Fruit fly (Drosophila melanogaster) whole organism, embryonic: ENCODE measurements around the gene CstF50.

Experiments
- Adf1 ChIP-seq: fragments of 200-800 bp; sonication (Bioruptor generic); IDR thresholded peaks from 2 replicates; pipeline ENCODE4 v1.3.6; 2022; ENCODE audit warnings: missing biosample characterization, missing genetic modification characterization
- C15 ChIP-seq: fragments of 200-800 bp; sonication (Bioruptor generic); IDR thresholded peaks from 3 replicates; pipeline ENCODE4 v1.3.6; 2022; ENCODE audit warnings: missing biosample characterization, missing genetic modification characterization
- CG10543 ChIP-seq: fragments of 200-800 bp; sonication (Bioruptor generic); optimal IDR thresholded peaks from 3 replicates; lab custom pipeline; 2017; ENCODE audit warnings: missing biosample characterization, mild to moderate bottlenecking, missing genetic modification characterization, moderate library complexity
- CG11398 ChIP-seq: fragments of 200-800 bp; sonication (Bioruptor generic); optimal IDR thresholded peaks from 2 replicates; lab custom pipeline; 2016; ENCODE audit warnings: missing biosample characterization, missing genetic modification characterization
- CG11504 ChIP-seq: fragments of 200-800 bp; sonication (Bioruptor generic); optimal IDR thresholded peaks from 3 replicates; lab custom pipeline; 2019; ENCODE audit warnings: missing biosample characterization, mild to moderate bottlenecking, missing genetic modification characterization, moderate library complexity
- CG11696 ChIP-seq: fragments of 200-800 bp; sonication (Bioruptor generic); IDR thresholded peaks from 2 replicates; pipeline ENCODE4 v1.3.6; 2022; ENCODE audit warnings: missing biosample characterization, missing genetic modification characterization
- CG15479 ChIP-seq: fragments of 200-800 bp; sonication (Bioruptor generic); optimal IDR thresholded peaks from 3 replicates; lab custom pipeline; 2019; ENCODE audit warnings: missing biosample characterization, mild to moderate bottlenecking, missing genetic modification characterization, moderate library complexity
- CG17359 ChIP-seq: fragments of 200-800 bp; sonication (Bioruptor generic); optimal IDR thresholded peaks from 3 replicates; lab custom pipeline; 2018; ENCODE audit warnings: missing biosample characterization, mild to moderate bottlenecking, missing genetic modification characterization, moderate library complexity
- CG17361 ChIP-seq: fragments of 200-800 bp; sonication (Bioruptor generic); IDR thresholded peaks from 3 replicates; pipeline ENCODE4 v1.3.6; 2022; ENCODE audit warnings: missing biosample characterization, missing genetic modification characterization
- CG2712 ChIP-seq: fragments of 200-800 bp; optimal IDR thresholded peaks from 3 replicates; lab custom pipeline; 2019; ENCODE audit warnings: missing biosample characterization, mild to moderate bottlenecking, missing genetic modification characterization, moderate library complexity
- CG32532 ChIP-seq: fragments of 200-800 bp; sonication (Bioruptor generic); IDR thresholded peaks from 2 replicates; pipeline ENCODE4 v1.3.6; 2022; ENCODE audit warnings: missing biosample characterization, missing genetic modification characterization
- CG4424 ChIP-seq: fragments of 200-800 bp; sonication (Bioruptor generic); optimal IDR thresholded peaks from 3 replicates; lab custom pipeline; 2016; ENCODE audit warnings: missing biosample characterization, missing genetic modification characterization
- CG5180 ChIP-seq: fragments of 200-800 bp; sonication (Bioruptor generic); optimal IDR thresholded peaks from 3 replicates; lab custom pipeline; 2017; ENCODE audit warnings: missing biosample characterization, missing genetic modification characterization, mild to moderate bottlenecking, moderate library complexity, missing genetic modification reagents
- CG8765 ChIP-seq: fragments of 200-800 bp; sonication (Bioruptor generic); IDR thresholded peaks from 2 replicates; pipeline ENCODE4 v1.3.6; 2022; ENCODE audit warnings: missing biosample characterization, missing genetic modification characterization
- D ChIP-seq, 2 experiments: fragments of 200-800 bp in 1 of 2; fragments of >200 bp in 1 of 2; sonication (Bioruptor generic) in 1 of 2; optimal IDR thresholded peaks; 2 replicates in 1 of 2; 3 replicates in 1 of 2; lab custom pipeline; 2017; ENCODE audit warnings: mild to moderate bottlenecking in 1 of 2, missing biosample characterization in 1 of 2, missing genetic modification characterization in 1 of 2, missing genetic modification reagents in 1 of 2
- Deaf1 ChIP-seq: fragments of 200-800 bp; optimal IDR thresholded peaks from 3 replicates; lab custom pipeline; 2019; ENCODE audit warnings: missing biosample characterization, mild to moderate bottlenecking, missing genetic modification characterization, moderate library complexity
- HLHmδ ChIP-seq: fragments of 200-800 bp; sonication (Bioruptor generic); optimal IDR thresholded peaks from 2 replicates; lab custom pipeline; 2018; ENCODE audit warnings: missing biosample characterization, mild to moderate bottlenecking, missing genetic modification characterization, moderate library complexity
- HmgD ChIP-seq: fragments of 200-800 bp; sonication (Bioruptor generic); optimal IDR thresholded peaks from 3 replicates; lab custom pipeline; 2016; ENCODE audit warnings: missing biosample characterization, missing genetic modification characterization
- HmgZ ChIP-seq: fragments of 200-800 bp; sonication (Bioruptor generic); optimal IDR thresholded peaks from 2 replicates; lab custom pipeline; 2018; ENCODE audit warnings: missing biosample characterization, mild to moderate bottlenecking, missing genetic modification characterization
- Jarid2 ChIP-seq: fragments of 200-800 bp; sonication (Bioruptor generic); optimal IDR thresholded peaks from 3 replicates; lab custom pipeline; 2017; ENCODE audit warnings: mild to moderate bottlenecking, missing biosample characterization, missing genetic modification reagents, missing genetic modification characterization
- Kr ChIP-seq: fragments of 200-800 bp; sonication (Bioruptor generic); optimal IDR thresholded peaks from 2 replicates; lab custom pipeline; 2017; ENCODE audit warnings: missing biosample characterization, mild to moderate bottlenecking, missing genetic modification characterization
- Pdp1 ChIP-seq, 2 experiments: fragments of 200-800 bp; sonication (Bioruptor generic); optimal IDR thresholded peaks; 3 replicates each; lab custom pipeline; 2016; ENCODE audit warnings: missing biosample characterization in 2 of 2, missing genetic modification characterization in 2 of 2, mild to moderate bottlenecking in 1 of 2, moderate library complexity in 1 of 2
- Side ChIP-seq: fragments of 200-800 bp; sonication (Bioruptor generic); optimal IDR thresholded peaks from 2 replicates; lab custom pipeline; 2016; ENCODE audit warnings: missing biosample characterization, missing genetic modification characterization
- Sox102F ChIP-seq: fragments of 200-800 bp; sonication (Bioruptor generic); optimal IDR thresholded peaks from 2 replicates; lab custom pipeline; 2018; ENCODE audit warnings: missing biosample characterization, mild to moderate bottlenecking, missing genetic modification characterization, moderate library complexity
- Ssrp ChIP-seq: fragments of 200-800 bp; sonication (Bioruptor generic); optimal IDR thresholded peaks from 2 replicates; lab custom pipeline; 2018; ENCODE audit warnings: missing biosample characterization, mild to moderate bottlenecking, missing genetic modification characterization, moderate library complexity
- chinmo ChIP-seq: fragments of 200-800 bp; sonication (Bioruptor generic); IDR thresholded peaks from 4 replicates; pipeline ENCODE4 v1.3.6; 2022; ENCODE audit warnings: missing biosample characterization, missing genetic modification characterization; ENCODE audit not compliant: partially characterized antibody
- crol ChIP-seq: fragments of 200-800 bp; sonication (Bioruptor generic); IDR thresholded peaks from 2 replicates; pipeline ENCODE4 v1.3.6; 2022; ENCODE audit warnings: missing biosample characterization, missing genetic modification characterization
- fu2 ChIP-seq: fragments of 200-800 bp; sonication (Bioruptor generic); optimal IDR thresholded peaks from 2 replicates; lab custom pipeline; 2016; ENCODE audit warnings: missing biosample characterization, missing genetic modification characterization
- gem ChIP-seq: fragments of 200-800 bp; sonication (Bioruptor generic); optimal IDR thresholded peaks from 2 replicates; lab custom pipeline; 2019; ENCODE audit warnings: missing biosample characterization, mild to moderate bottlenecking, missing genetic modification characterization, moderate library complexity
- grau ChIP-seq: fragments of 200-800 bp; optimal IDR thresholded peaks from 3 replicates; lab custom pipeline; 2019; ENCODE audit warnings: missing biosample characterization, mild to moderate bottlenecking, missing genetic modification characterization, moderate library complexity
- hkb ChIP-seq, 2 experiments: fragments of 200-800 bp in 1 of 2; fragments of >200 bp in 1 of 2; sonication (Bioruptor generic) in 1 of 2; IDR thresholded peaks in 1 of 2; optimal IDR thresholded peaks in 1 of 2; 2 replicates each; pipeline versions ENCODE4 v1.3.6 to Lab custom; 2017 to 2022; ENCODE audit warnings: missing biosample characterization in 1 of 2, missing genetic modification characterization in 1 of 2
- kni ChIP-seq: fragments of 200-800 bp; sonication (Bioruptor generic); optimal IDR thresholded peaks from 3 replicates; lab custom pipeline; 2017; ENCODE audit warnings: mild to moderate bottlenecking, missing biosample characterization, missing genetic modification reagents, missing genetic modification characterization
- lbe ChIP-seq: fragments of 200-800 bp; sonication (Bioruptor generic); optimal IDR thresholded peaks from 2 replicates; lab custom pipeline; 2016; ENCODE audit warnings: missing biosample characterization, mild to moderate bottlenecking, missing genetic modification characterization
- pan ChIP-seq, 4 experiments: fragments of >200 bp in 3 of 4; fragments of 200-800 bp in 1 of 4; sonication (Bioruptor generic) in 1 of 4; optimal IDR thresholded peaks in 3 of 4; IDR thresholded peaks in 1 of 4; 2 replicates each; pipeline versions ENCODE4 v1.3.6 to Lab custom; 2017 to 2022; ENCODE audit warnings: missing biosample characterization in 2 of 4, missing genetic modification characterization in 2 of 4, mixed read lengths in 1 of 4
- pita ChIP-seq: fragments of 200-800 bp; sonication (Bioruptor generic); optimal IDR thresholded peaks from 2 replicates; lab custom pipeline; 2017; ENCODE audit warnings: missing biosample characterization, mild to moderate bottlenecking, missing genetic modification characterization
- ranshi ChIP-seq: fragments of 200-800 bp; sonication (Bioruptor generic); IDR thresholded peaks from 2 replicates; pipeline ENCODE4 v1.3.6; 2022; ENCODE audit warnings: missing biosample characterization, missing genetic modification characterization
- sd ChIP-seq: fragments of 200-800 bp; sonication (Bioruptor generic); optimal IDR thresholded peaks from 3 replicates; lab custom pipeline; 2018; ENCODE audit warnings: missing biosample characterization, mild to moderate bottlenecking, missing genetic modification characterization, moderate library complexity
- ssp ChIP-seq: fragments of 200-800 bp; sonication (Bioruptor generic); IDR thresholded peaks from 2 replicates; pipeline ENCODE4 v1.3.6; 2022; ENCODE audit warnings: missing biosample characterization, missing genetic modification characterization
- stwl ChIP-seq: fragments of 200-800 bp; sonication (Bioruptor generic); optimal IDR thresholded peaks from 3 replicates; lab custom pipeline; 2018; ENCODE audit warnings: missing biosample characterization, mild to moderate bottlenecking, missing genetic modification characterization, moderate library complexity
- twi ChIP-seq: fragments of 200-800 bp; optimal IDR thresholded peaks from 2 replicates; lab custom pipeline; 2019; ENCODE audit warnings: missing biosample characterization, mild to moderate bottlenecking, missing genetic modification characterization, moderate library complexity
- unc-4 ChIP-seq: fragments of 200-800 bp; sonication (Bioruptor generic); IDR thresholded peaks from 2 replicates; pipeline ENCODE4 v1.3.6; 2022; ENCODE audit warnings: missing biosample characterization, missing genetic modification characterization; ENCODE audit not compliant: partially characterized antibody
- unpg ChIP-seq: fragments of 200-800 bp; sonication (Bioruptor generic); optimal IDR thresholded peaks from 3 replicates; lab custom pipeline; 2018; ENCODE audit warnings: missing biosample characterization, mild to moderate bottlenecking, missing genetic modification characterization, moderate library complexity
- vvl ChIP-seq: fragments of 200-800 bp; sonication (Bioruptor generic); IDR thresholded peaks from 2 replicates; pipeline ENCODE4 v1.3.6; 2022; ENCODE audit warnings: missing biosample characterization, missing genetic modification characterization
- wor ChIP-seq: fragments of 200-800 bp; sonication (Bioruptor generic); IDR thresholded peaks from 2 replicates; pipeline ENCODE4 v1.3.6; 2022; ENCODE audit warnings: missing biosample characterization, missing genetic modification characterization
- yki ChIP-seq: fragments of >200 bp; optimal IDR thresholded peaks from 3 replicates; lab custom pipeline; 2018

Gene CstF50

dm6 chr3R:31688671-31689642 is 47.8 kb downstream of the CstF50 start (continued):
- TF ChIP-seq CG15479, result peak; percentile 5
- TF ChIP-seq CG10543 (GFP tag; lab: Kevin White, UChicago), result peak; percentile 2
- no peak for TF ChIP-seq pan (optimal IDR thresholded peaks at IDR 0.05; lab: Kevin White, UChicago)
- no peak for TF ChIP-seq pan (GFP tag; optimal IDR thresholded peaks at IDR 0.05 in 1 of 2, IDR thresholded peaks at IDR 0.05 in 1 of 2)
- TF ChIP-seq CG11398 (GFP tag; lab: Kevin White, UChicago), result no peak
- TF ChIP-seq Side (GFP tag; lab: Kevin White, UChicago), result no peak
- peak; percentile 51 for TF ChIP-seq gem
- TF ChIP-seq wor (GFP tag; lab: Robert Waterston, UW), result no peak
- TF ChIP-seq Jarid2 (GFP tag; lab: Kevin White, UChicago), result peak; percentile 1
- TF ChIP-seq stwl, result no peak
- no peak for TF ChIP-seq lbe
- no peak for TF ChIP-seq HLHmδ (GFP tag; lab: Kevin White, UChicago)
- TF ChIP-seq twi, result peak; percentile 51
- no peak for TF ChIP-seq pita (GFP tag; lab: Kevin White, UChicago)
- TF ChIP-seq Kr (GFP tag; lab: Kevin White, UChicago), result peak; percentile 90
- TF ChIP-seq CG17361 (GFP tag; lab: Robert Waterston, UW), result 0 out of 3 replicates have a peak, but pooled peaks have one; percentile 29
- peak; percentile 91 for TF ChIP-seq Adf1 (GFP tag; lab: Robert Waterston, UW)
- TF ChIP-seq fu2 (GFP tag; lab: Kevin White, UChicago), result no peak
- peak; percentile 79 for TF ChIP-seq Deaf1 (tag; lab: Kevin White, UChicago)
- peak; percentile 21 for TF ChIP-seq Ssrp (tag; lab: Kevin White, UChicago)
- no peak for TF ChIP-seq CG11696
- peak; percentile 83; the same call in 3 of the 4 replicates for TF ChIP-seq chinmo (GFP tag; lab: Robert Waterston, UW)
- TF ChIP-seq crol, result 0 out of 2 replicates have a peak, but pooled peaks have one; percentile 42
- TF ChIP-seq Pdp1 (GFP tag; optimal IDR thresholded peaks at IDR 0.05; lab: Kevin White, UChicago), result peak in 1 of 2 experiments; percentile 8
- no peak for TF ChIP-seq C15 (GFP tag; lab: Robert Waterston, UW)
- TF ChIP-seq CG5180 (GFP tag; lab: Kevin White, UChicago), result peak; percentile 14
- TF ChIP-seq CG32532 (GFP tag; lab: Robert Waterston, UW), result no peak
- peak; percentile 22 for TF ChIP-seq CG2712
- TF ChIP-seq hkb (optimal IDR thresholded peaks at IDR 0.05; lab: Kevin White, UChicago), result no peak
- 0 out of 2 replicates have a peak, but pooled peaks have one; percentile 28 for TF ChIP-seq hkb (GFP tag; IDR thresholded peaks at IDR 0.05; lab: Robert Waterston, UW)
- no peak for TF ChIP-seq CG8765 (GFP tag; lab: Robert Waterston, UW)
- TF ChIP-seq yki (lab: Kevin White, UChicago), result peak; percentile 72
- TF ChIP-seq grau (tag; lab: Kevin White, UChicago), result peak; percentile 64
- no peak for TF ChIP-seq ssp (GFP tag; lab: Robert Waterston, UW)
- no peak for TF ChIP-seq HmgZ (tag; lab: Kevin White, UChicago)
- no peak for TF ChIP-seq ranshi (GFP tag; lab: Robert Waterston, UW)
- no peak for TF ChIP-seq sd (tag; lab: Kevin White, UChicago)
- TF ChIP-seq unc-4 (GFP tag; lab: Robert Waterston, UW), result 0 out of 2 replicates have a peak, but pooled peaks have one; percentile 12
- peak; percentile 31 for TF ChIP-seq CG11504 (tag; lab: Kevin White, UChicago)
- peak; percentile 74 for TF ChIP-seq kni
- TF ChIP-seq CG17359 (tag; lab: Kevin White, UChicago), result peak; percentile 37
- no peak for TF ChIP-seq HmgD
- TF ChIP-seq CG4424, result peak; percentile 6
- TF ChIP-seq D (optimal IDR thresholded peaks at IDR 0.05; lab: Kevin White, UChicago), result peak; percentile 2
- no peak for TF ChIP-seq D (GFP tag; optimal IDR thresholded peaks at IDR 0.05; lab: Kevin White, UChicago)
- TF ChIP-seq Sox102F (GFP tag; lab: Kevin White, UChicago), result peak; percentile 37
- peak; percentile 14 for TF ChIP-seq unpg (GFP tag; lab: Kevin White, UChicago)
- TF ChIP-seq vvl (GFP tag; lab: Robert Waterston, UW), result peak; percentile 63
